Worm (Caenorhabditis elegans): ENCODE data around the gene Y37D8A.19.

Y37D8A.19 gene

DNA sequence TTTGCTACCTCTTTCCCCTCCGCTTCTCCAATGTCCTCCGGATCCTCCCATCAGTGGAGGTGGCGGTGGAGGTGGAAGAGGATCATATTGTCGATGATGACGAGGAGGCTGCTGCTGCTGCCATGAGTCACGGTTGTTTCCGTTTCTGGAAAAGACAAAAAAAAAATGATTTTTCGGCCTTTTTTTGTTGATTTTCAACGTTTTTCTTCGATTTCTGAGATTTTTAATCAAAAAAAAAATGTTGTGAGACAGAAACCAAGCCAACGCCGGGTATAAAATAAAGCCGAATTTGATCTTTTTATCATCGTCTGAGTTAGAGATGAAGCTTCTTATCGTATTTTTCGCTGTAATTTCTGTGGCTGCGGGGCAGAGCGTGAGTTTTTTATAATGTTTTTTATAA is at the start of gene Y37D8A.19:
Y37D8A.19 (plus strand) TSS at position 301 of the 400 bp plus-strand sequence.
- TF ChIP-seq flt-1 (GFP tag; IDR thresholded peaks at IDR 0.05) (no peak), tab-1 (GFP tag; IDR thresholded peaks at IDR 0.05) (no peak), med-1 (GFP tag; optimal IDR thresholded peaks at IDR 0.05; ENCODE audit: insufficient read depth) (no peak), T22C8.4 (GFP tag; IDR thresholded peaks at IDR 0.05) (no peak), klf-2 (GFP tag; conservative IDR thresholded peaks at IDR 0.05) (no peak), cog-1 (tag; optimal IDR thresholded peaks at IDR 0.05) (no peak), ztf-29 (GFP tag; IDR thresholded peaks at IDR 0.05) (no peak), ztf-23 (GFP tag; IDR thresholded peaks at IDR 0.05) (no peak), ref-1 (GFP tag; conservative IDR thresholded peaks at IDR 0.05) (no peak)

DNA sequence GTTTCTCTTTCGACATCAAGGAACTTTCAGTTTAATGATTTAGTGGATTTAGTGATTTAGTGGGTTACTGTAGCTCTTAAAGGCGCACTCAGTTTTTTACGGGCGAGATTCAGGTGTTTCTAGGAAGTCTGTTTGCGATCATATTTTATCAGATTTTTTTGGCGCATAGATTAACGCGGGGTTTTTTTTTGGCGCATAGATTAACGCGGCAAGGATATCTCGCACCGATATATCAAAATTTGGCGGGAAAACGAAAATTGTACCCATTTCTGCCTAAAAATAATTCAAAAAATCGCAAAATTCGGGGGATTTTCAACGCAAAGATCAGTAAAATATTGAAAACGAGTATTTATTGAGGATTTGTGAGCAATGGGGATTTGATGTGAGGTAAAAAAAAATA is 49.0 kb upstream of the Y37D8A.19 start:
- TF ChIP-seq ztf-29 (GFP tag; IDR thresholded peaks at IDR 0.05) (no peak), klf-2 (GFP tag; conservative IDR thresholded peaks at IDR 0.05) (no peak)

DNA sequence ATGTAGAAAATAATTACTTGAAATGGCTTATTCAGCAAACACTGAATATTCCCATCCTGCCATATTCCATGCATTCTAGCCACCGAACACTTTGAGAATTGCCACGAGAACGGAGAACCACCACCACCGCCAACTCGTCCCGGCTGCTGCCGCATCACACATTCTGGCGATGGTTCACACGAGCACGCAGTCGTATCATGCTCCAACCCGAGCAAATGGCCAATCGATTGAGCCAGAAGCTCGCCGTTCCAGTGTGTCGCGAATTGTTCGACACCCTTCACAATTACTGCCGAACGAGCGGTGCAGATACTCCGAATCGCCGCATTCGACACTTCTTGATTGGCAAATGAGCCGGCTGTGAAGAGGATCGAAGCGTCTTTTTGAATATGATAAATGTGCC is 44.5 kb upstream of the Y37D8A.19 start:
- TF ChIP-seq T22C8.4 (GFP tag; IDR thresholded peaks at IDR 0.05) (no peak), flt-1 (GFP tag; IDR thresholded peaks at IDR 0.05) (no peak), ztf-29 (GFP tag; IDR thresholded peaks at IDR 0.05) (no peak), cog-1 (tag; optimal IDR thresholded peaks at IDR 0.05) (no peak), ztf-23 (GFP tag; IDR thresholded peaks at IDR 0.05) (no peak), klf-2 (GFP tag; conservative IDR thresholded peaks at IDR 0.05) (no peak), tab-1 (GFP tag; IDR thresholded peaks at IDR 0.05) (no peak), ref-1 (GFP tag; conservative IDR thresholded peaks at IDR 0.05) (no peak)

DNA sequence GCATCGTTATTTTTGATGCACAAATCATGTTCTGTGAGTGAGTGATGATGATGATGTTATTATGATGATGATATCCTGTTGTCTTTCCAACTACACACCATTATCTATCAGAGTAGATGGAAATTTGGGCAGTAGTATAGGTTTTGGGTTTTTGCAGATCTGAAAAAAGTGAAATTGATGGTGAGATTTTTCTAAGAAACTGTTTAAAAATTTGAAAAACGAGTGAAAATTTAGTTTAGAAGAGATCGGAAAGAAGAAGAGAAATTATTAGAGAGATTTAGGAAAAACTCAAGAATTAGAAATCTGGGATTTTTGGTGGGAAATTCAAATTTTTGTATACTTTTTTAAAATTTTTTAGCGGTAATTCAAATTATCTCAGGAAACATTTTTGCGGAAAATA is 38.1 kb upstream of the Y37D8A.19 start, which contains the start of the genes Y37D8A.29 and unc-71:
Y37D8A.29 (minus strand) TSS at position 101 of the 400 bp plus-strand sequence.
unc-71 (minus strand) TSS at position 159 of the 400 bp plus-strand sequence.
- no peak for TF ChIP-seq med-1 (GFP tag; optimal IDR thresholded peaks at IDR 0.05; ENCODE audit: insufficient read depth)
- TF ChIP-seq cog-1 (tag; optimal IDR thresholded peaks at IDR 0.05), result no peak
- TF ChIP-seq flt-1 (GFP tag; IDR thresholded peaks at IDR 0.05), result no peak
- TF ChIP-seq ref-1 (GFP tag; conservative IDR thresholded peaks at IDR 0.05), result no peak

DNA sequence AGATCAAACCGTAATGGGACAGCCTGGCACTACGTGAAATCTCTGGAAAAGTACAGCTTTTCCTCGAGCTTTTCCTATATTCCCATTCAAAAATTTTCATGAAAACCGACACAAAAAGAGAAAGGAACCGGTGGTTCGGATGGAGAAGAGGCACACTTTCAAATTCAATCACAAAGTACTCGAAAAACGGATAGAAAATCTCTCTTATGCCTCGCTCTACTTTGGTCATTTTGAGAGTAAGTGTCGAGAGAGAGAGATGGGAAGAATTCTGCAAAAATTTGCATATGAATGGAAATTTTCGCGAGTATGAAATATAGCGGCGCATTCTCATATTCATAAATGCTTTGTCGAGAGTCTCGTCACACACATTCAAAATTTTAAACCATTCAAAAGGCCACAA is 36.9 kb upstream of the Y37D8A.19 start:
- no peak for TF ChIP-seq ref-1 (GFP tag; conservative IDR thresholded peaks at IDR 0.05)
- no peak for TF ChIP-seq klf-2 (GFP tag; conservative IDR thresholded peaks at IDR 0.05)
- TF ChIP-seq ztf-29 (GFP tag; IDR thresholded peaks at IDR 0.05), result no peak
- TF ChIP-seq ztf-23 (GFP tag; IDR thresholded peaks at IDR 0.05), result no peak
- TF ChIP-seq cog-1 (tag; optimal IDR thresholded peaks at IDR 0.05), result no peak
- no peak for TF ChIP-seq med-1 (GFP tag; optimal IDR thresholded peaks at IDR 0.05; ENCODE audit: insufficient read depth)
- no peak for TF ChIP-seq tab-1 (GFP tag; IDR thresholded peaks at IDR 0.05)
- no peak for TF ChIP-seq T22C8.4 (GFP tag; IDR thresholded peaks at IDR 0.05)
- TF ChIP-seq flt-1 (GFP tag; IDR thresholded peaks at IDR 0.05), result no peak

DNA sequence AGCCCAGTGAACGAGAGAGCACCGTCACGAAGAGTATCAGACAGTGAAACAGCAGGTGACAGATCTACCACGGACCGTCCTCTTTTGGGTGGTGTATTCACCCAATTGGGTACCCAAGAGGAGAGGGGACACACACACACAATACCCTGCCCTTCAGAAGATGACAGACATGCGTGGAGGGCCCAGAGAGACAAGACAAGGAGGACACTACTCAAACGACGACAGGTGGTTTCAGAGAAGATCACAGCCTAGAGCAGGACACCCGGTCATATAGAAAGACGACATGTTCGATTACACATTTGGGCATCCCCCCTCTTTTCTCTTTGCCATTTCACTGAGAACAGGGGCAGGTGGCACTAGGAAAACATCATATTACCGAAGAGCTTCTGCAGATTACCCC is 35.5 kb upstream of the Y37D8A.19 start:
- TF ChIP-seq T22C8.4 (GFP tag; IDR thresholded peaks at IDR 0.05), result no peak
- TF ChIP-seq ref-1 (GFP tag; conservative IDR thresholded peaks at IDR 0.05), result no peak; the same call in 1 of the 2 replicates
- peak; percentile 5 for TF ChIP-seq cog-1 (tag; optimal IDR thresholded peaks at IDR 0.05)
- TF ChIP-seq ztf-23 (GFP tag; IDR thresholded peaks at IDR 0.05), result no peak
- no peak for TF ChIP-seq tab-1 (GFP tag; IDR thresholded peaks at IDR 0.05)
- TF ChIP-seq med-1 (GFP tag; optimal IDR thresholded peaks at IDR 0.05; ENCODE audit: insufficient read depth), result no peak
- TF ChIP-seq flt-1 (GFP tag; IDR thresholded peaks at IDR 0.05), result 0 out of 2 replicates have a peak, but pooled peaks have one; percentile 58
- no peak for TF ChIP-seq klf-2 (GFP tag; conservative IDR thresholded peaks at IDR 0.05)
- no peak for TF ChIP-seq ztf-29 (GFP tag; IDR thresholded peaks at IDR 0.05)

DNA sequence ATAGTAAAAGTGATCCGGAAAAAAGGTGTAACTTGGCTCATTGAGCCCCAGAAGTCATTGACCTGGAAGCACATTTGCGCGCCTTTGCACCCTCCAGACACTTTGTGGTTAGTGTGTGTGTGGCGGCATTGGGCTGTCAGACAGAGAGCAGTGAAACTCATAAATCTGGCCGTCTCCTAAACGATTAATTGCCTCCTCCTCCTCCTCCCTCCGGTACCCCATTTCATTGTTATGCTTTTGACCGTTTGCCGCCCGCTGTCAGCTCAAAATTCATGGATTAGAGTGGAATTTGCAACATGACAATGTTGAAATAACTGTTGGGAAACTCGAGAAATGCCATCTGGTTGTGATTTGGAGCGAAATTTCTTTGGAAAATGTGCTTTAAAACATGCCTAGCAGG is 25.6 kb upstream of the Y37D8A.19 start:
- TF ChIP-seq tab-1 (GFP tag; IDR thresholded peaks at IDR 0.05) (no peak), ref-1 (GFP tag; conservative IDR thresholded peaks at IDR 0.05) (no peak), klf-2 (GFP tag; conservative IDR thresholded peaks at IDR 0.05) (no peak), ztf-23 (GFP tag; IDR thresholded peaks at IDR 0.05) (no peak), cog-1 (tag; optimal IDR thresholded peaks at IDR 0.05) (no peak), ztf-29 (GFP tag; IDR thresholded peaks at IDR 0.05) (no peak), T22C8.4 (GFP tag; IDR thresholded peaks at IDR 0.05) (no peak), med-1 (GFP tag; optimal IDR thresholded peaks at IDR 0.05; ENCODE audit: insufficient read depth) (no peak)

DNA sequence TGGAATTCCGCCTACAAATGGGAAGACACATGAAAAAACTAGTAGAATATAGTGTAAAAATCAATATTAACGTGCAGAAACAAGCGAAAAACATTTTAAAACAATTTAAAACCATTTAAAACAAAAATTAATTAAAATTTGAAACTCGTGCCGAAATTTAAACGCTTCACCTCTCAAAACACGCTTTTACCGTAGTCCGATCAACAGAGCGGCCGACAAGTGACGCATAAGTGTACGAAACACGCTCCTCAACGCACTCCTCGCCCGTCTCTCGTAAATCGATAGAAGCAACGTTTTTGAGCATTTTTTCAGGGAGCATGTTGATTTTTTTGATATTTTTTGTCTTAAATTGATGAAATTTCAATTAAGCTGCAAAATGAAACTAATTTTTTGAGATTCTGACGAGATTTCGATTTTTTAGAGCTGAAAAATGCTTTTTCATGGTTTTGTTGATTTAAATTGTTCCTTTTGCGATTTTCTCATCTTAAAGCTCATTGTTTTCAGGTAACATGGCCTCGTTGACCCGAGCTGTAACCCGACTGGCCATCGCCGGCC is 24.6 kb upstream of the Y37D8A.19 start, which contains the start of gene cox-5A:
cox-5A (plus strand) TSS at position 505 of the 555 bp plus-strand sequence.
- TF ChIP-seq ztf-23 (GFP tag; IDR thresholded peaks at IDR 0.05) (peak; percentile 86), T22C8.4 (GFP tag; IDR thresholded peaks at IDR 0.05) (peak; percentile 82), med-1 (GFP tag; optimal IDR thresholded peaks at IDR 0.05; ENCODE audit: insufficient read depth) (no peak), cog-1 (tag; optimal IDR thresholded peaks at IDR 0.05) (peak; percentile 92), tab-1 (GFP tag; IDR thresholded peaks at IDR 0.05) (no peak), flt-1 (GFP tag; IDR thresholded peaks at IDR 0.05) (peak; percentile 85), ref-1 (GFP tag; conservative IDR thresholded peaks at IDR 0.05) (no peak), ztf-29 (GFP tag; IDR thresholded peaks at IDR 0.05) (0 out of 2 replicates have a peak, but pooled peaks have one; percentile 37), klf-2 (GFP tag; conservative IDR thresholded peaks at IDR 0.05) (no peak)

DNA sequence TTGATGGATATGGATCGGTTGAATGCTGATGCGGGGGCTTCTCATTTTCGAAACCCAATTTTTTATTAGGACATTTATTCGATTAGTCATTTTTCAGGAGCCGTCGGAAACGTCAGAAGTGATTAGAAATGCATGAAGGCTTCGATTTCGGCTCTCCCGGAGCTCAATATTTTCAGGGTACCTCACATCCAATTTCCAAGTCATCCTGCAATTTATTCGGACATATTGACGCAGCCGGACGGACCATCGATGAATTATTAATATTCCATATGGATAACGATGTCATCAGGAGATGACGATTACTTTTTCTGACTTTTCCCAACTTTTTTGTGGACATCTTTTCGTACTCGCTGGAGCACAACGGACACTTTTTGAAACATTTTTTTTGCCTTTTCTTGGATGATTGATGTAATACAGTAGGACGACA is 23.0 kb upstream of the Y37D8A.19 start:
- TF ChIP-seq ref-1 (GFP tag; conservative IDR thresholded peaks at IDR 0.05) (no peak), med-1 (GFP tag; optimal IDR thresholded peaks at IDR 0.05; ENCODE audit: insufficient read depth) (no peak), klf-2 (GFP tag; conservative IDR thresholded peaks at IDR 0.05) (no peak), flt-1 (GFP tag; IDR thresholded peaks at IDR 0.05) (no peak), cog-1 (tag; optimal IDR thresholded peaks at IDR 0.05) (no peak)

DNA sequence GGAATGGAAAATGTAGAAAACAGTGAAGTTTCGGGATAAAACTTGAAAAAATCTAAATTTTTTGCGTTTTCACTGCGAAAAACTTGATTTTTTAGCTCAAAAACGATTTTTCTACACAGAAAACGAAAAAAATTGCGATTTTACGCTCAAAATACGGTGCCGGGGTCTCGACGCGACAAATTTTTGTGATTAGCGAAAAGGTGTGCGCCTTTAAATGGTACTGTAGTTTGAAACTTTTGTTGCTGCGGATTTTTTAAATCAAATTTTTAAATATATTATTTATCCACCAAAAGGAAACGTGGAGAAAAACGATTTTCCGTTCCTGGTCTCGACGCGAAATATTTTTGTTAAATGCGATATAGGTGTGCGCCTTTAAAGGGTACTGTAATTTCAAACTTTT is 22.5 kb upstream of the Y37D8A.19 start:
- TF ChIP-seq tab-1 (GFP tag; IDR thresholded peaks at IDR 0.05) (no peak), flt-1 (GFP tag; IDR thresholded peaks at IDR 0.05) (no peak), cog-1 (tag; optimal IDR thresholded peaks at IDR 0.05) (no peak), klf-2 (GFP tag; conservative IDR thresholded peaks at IDR 0.05) (no peak), T22C8.4 (GFP tag; IDR thresholded peaks at IDR 0.05) (no peak), ztf-23 (GFP tag; IDR thresholded peaks at IDR 0.05) (no peak), med-1 (GFP tag; optimal IDR thresholded peaks at IDR 0.05; ENCODE audit: insufficient read depth) (no peak), ztf-29 (GFP tag; IDR thresholded peaks at IDR 0.05) (no peak), ref-1 (GFP tag; conservative IDR thresholded peaks at IDR 0.05) (no peak)

All from whole organism, midembryonic.